Worm (Caenorhabditis elegans) whole organism, L4 larva: ENCODE results near the gene F42A6.2.

Source experiments
- D1046.2 ChIP-seq: fragments of 200-800 bp; sonication (Bioruptor generic); IDR thresholded peaks from 2 replicates; pipeline ENCODE4 v1.3.6; 2022; ENCODE audit warnings: missing genetic modification characterization, missing compliant biosample characterization
- T26A8.4 ChIP-seq: fragments of 200-800 bp; sonication (Bioruptor generic); IDR thresholded peaks from 2 replicates; pipeline ENCODE4 v1.3.6; 2022; ENCODE audit warnings: missing genetic modification characterization, missing compliant biosample characterization
- Y105C5A.15 ChIP-seq: fragments of 200-800 bp; sonication (Bioruptor generic); IDR thresholded peaks from 2 replicates; pipeline ENCODE4 v1.3.6; 2022; ENCODE audit warnings: missing genetic modification characterization, missing compliant biosample characterization
- ZK337.2 ChIP-seq: fragments of 200-800 bp; sonication (Bioruptor generic); IDR thresholded peaks from 2 replicates; pipeline ENCODE4 v1.3.6; 2022; ENCODE audit warnings: missing genetic modification reagents, missing genetic modification characterization, missing compliant biosample characterization
- aha-1 ChIP-seq: fragments of 150-350 bp; peaks from one replicate; lab custom pipeline; 2014; ENCODE audit warnings: missing biosample characterization, missing genetic modification characterization
- ama-1 ChIP-seq: fragments of 150-350 bp; optimal IDR thresholded peaks from 2 replicates; lab custom pipeline; 2014; ENCODE audit warnings: inconsistent platforms, mixed read lengths
- ceh-28 ChIP-seq: fragments of 150-350 bp; optimal IDR thresholded peaks from 2 replicates; lab custom pipeline; 2014; ENCODE audit warnings: missing biosample characterization, missing genetic modification reagents, missing genetic modification characterization
- ceh-32 ChIP-seq: sonication (generic microtip); optimal IDR thresholded peaks from 2 replicates; lab custom pipeline; 2016; ENCODE audit warnings: mild to moderate bottlenecking, missing genetic modification characterization, missing compliant biosample characterization; ENCODE audit not compliant: poor library complexity
- ceh-44 ChIP-seq: fragments of 200-800 bp; sonication (Bioruptor generic); IDR thresholded peaks from 2 replicates; pipeline ENCODE4 v1.3.6; 2022; ENCODE audit warnings: missing genetic modification reagents, missing genetic modification characterization, missing compliant biosample characterization
- ces-1 ChIP-seq: fragments of 150-350 bp; sonication (generic microtip); optimal IDR thresholded peaks from 4 replicates; lab custom pipeline; 2014; ENCODE audit warnings: missing biosample characterization, missing genetic modification reagents, missing genetic modification characterization
- daf-8 ChIP-seq: fragments of 200-800 bp; sonication (Bioruptor generic); IDR thresholded peaks from 2 replicates; pipeline ENCODE4 v1.3.6; 2022; ENCODE audit warnings: missing genetic modification characterization, missing compliant biosample characterization
- dpl-1 ChIP-seq: fragments of 150-350 bp; optimal IDR thresholded peaks from 2 replicates; lab custom pipeline; 2014; ENCODE audit warnings: missing biosample characterization, missing genetic modification reagents, missing genetic modification characterization
- hif-1 ChIP-seq, 2 experiments: sonication (generic microtip); optimal IDR thresholded peaks; 2 replicates each; lab custom pipeline; 2016 to 2017; ENCODE audit warnings: missing compliant biosample characterization in 2 of 2, missing genetic modification characterization in 2 of 2, missing genetic modification reagents in 2 of 2, missing genotype in 2 of 2, mild to moderate bottlenecking in 1 of 2
- lim-7 ChIP-seq: fragments of 200-800 bp; sonication (Bioruptor generic); IDR thresholded peaks from 2 replicates; pipeline ENCODE4 v1.3.6; 2022; ENCODE audit warnings: missing genetic modification characterization, missing compliant biosample characterization
- lin-1 ChIP-seq: fragments of 200-800 bp; sonication (Bioruptor generic); IDR thresholded peaks from 2 replicates; pipeline ENCODE4 v1.3.6; 2022; ENCODE audit warnings: missing genetic modification reagents, missing genetic modification characterization, missing compliant biosample characterization
- lin-29 ChIP-seq: fragments of 200-800 bp; sonication (Bioruptor generic); IDR thresholded peaks from 2 replicates; pipeline ENCODE4 v1.3.6; 2022; ENCODE audit warnings: missing genetic modification reagents, missing genetic modification characterization, missing compliant biosample characterization
- lin-38 ChIP-seq: fragments of 200-800 bp; sonication (Bioruptor generic); IDR thresholded peaks from 2 replicates; pipeline ENCODE4 v1.3.6; 2022; ENCODE audit warnings: missing genetic modification reagents, missing genetic modification characterization, missing compliant biosample characterization
- lsy-2 ChIP-seq, 2 experiments: fragments of 150-350 bp in 1 of 2; sonication (generic microtip) in 1 of 2; optimal IDR thresholded peaks; 2 replicates each; lab custom pipeline; 2014 to 2017; ENCODE audit warnings: missing biosample characterization in 2 of 2, missing genetic modification characterization in 2 of 2
- madf-5 ChIP-seq, 2 experiments: fragments of 200-800 bp; sonication (Bioruptor generic); IDR thresholded peaks; 2 replicates each; pipeline ENCODE4 v1.3.6; 2022; ENCODE audit warnings: missing compliant biosample characterization in 2 of 2, missing genetic modification characterization in 2 of 2
- madf-9 ChIP-seq: fragments of 200-800 bp; sonication (Bioruptor generic); conservative IDR thresholded peaks from 2 replicates; pipeline ENCODE4 v1.3.6; 2022; ENCODE audit warnings: missing genetic modification reagents, missing genetic modification characterization, missing compliant biosample characterization
- mdl-1 ChIP-seq, 2 experiments: fragments of 150-350 bp in 1 of 2; sonication (generic microtip) in 1 of 2; optimal IDR thresholded peaks; 2 replicates each; lab custom pipeline; 2014 to 2017; ENCODE audit warnings: missing biosample characterization in 2 of 2, missing genetic modification characterization in 2 of 2
- mep-1 ChIP-seq: fragments of 150-350 bp; sonication (generic microtip); optimal IDR thresholded peaks from 3 replicates; lab custom pipeline; 2014; ENCODE audit warnings: missing biosample characterization, missing genetic modification characterization
- mes-2 ChIP-seq: sonication (generic microtip); optimal IDR thresholded peaks from 2 replicates; lab custom pipeline; 2016; ENCODE audit warnings: missing genotype, mild to moderate bottlenecking, missing genetic modification characterization, missing compliant biosample characterization; ENCODE audit not compliant: poor library complexity, severe bottlenecking
- nhr-10 ChIP-seq: fragments of 150-350 bp; optimal IDR thresholded peaks from 2 replicates; lab custom pipeline; 2014; ENCODE audit warnings: missing biosample characterization, missing genetic modification characterization
- nhr-102 ChIP-seq: sonication (generic microtip); optimal IDR thresholded peaks from 2 replicates; lab custom pipeline; 2016; ENCODE audit warnings: mild to moderate bottlenecking, missing genetic modification characterization, moderate library complexity, missing compliant biosample characterization
- nhr-237 ChIP-seq: sonication (generic microtip); optimal IDR thresholded peaks from 2 replicates; lab custom pipeline; 2017; ENCODE audit warnings: missing biosample characterization, missing genetic modification characterization
- nhr-28 ChIP-seq: fragments of 150-350 bp; optimal IDR thresholded peaks from 2 replicates; lab custom pipeline; 2014; ENCODE audit warnings: missing biosample characterization, missing genetic modification characterization
- nhr-41 ChIP-seq: fragments of 200-800 bp; sonication (Bioruptor generic); IDR thresholded peaks from 2 replicates; pipeline ENCODE4 v1.3.6; 2022; ENCODE audit warnings: missing genetic modification reagents, missing genetic modification characterization, missing compliant biosample characterization
- pha-4 ChIP-seq, 2 experiments: fragments of 150-350 bp in 1 of 2; fragments of 200-800 bp in 1 of 2; sonication (Bioruptor generic) in 1 of 2; IDR thresholded peaks in 1 of 2; optimal IDR thresholded peaks in 1 of 2; 2 replicates each; pipeline versions ENCODE4 v1.3.6 to Lab custom; 2014 to 2022; ENCODE audit warnings: missing genetic modification characterization in 2 of 2, missing genetic modification reagents in 2 of 2, missing biosample characterization in 1 of 2, missing compliant biosample characterization in 1 of 2
- rbr-2 ChIP-seq: sonication (generic microtip); optimal IDR thresholded peaks from 2 replicates; lab custom pipeline; 2016; ENCODE audit warnings: missing genotype, missing genetic modification characterization, missing compliant biosample characterization
- sdz-12 ChIP-seq: fragments of 200-800 bp; sonication (Bioruptor generic); optimal IDR thresholded peaks from 2 replicates; lab custom pipeline; 2018; ENCODE audit warnings: mild to moderate bottlenecking, missing genetic modification characterization, missing compliant biosample characterization
- set-16 ChIP-seq: fragments of 200-800 bp; sonication (Bioruptor generic); IDR thresholded peaks from 2 replicates; pipeline ENCODE4 v1.3.6; 2022; ENCODE audit warnings: missing genetic modification reagents, missing genetic modification characterization, missing compliant biosample characterization
- snpc-1.2 ChIP-seq: fragments of 200-800 bp; sonication (Bioruptor generic); IDR thresholded peaks from 2 replicates; pipeline ENCODE4 v1.3.6; 2022; ENCODE audit warnings: missing genetic modification reagents, missing genetic modification characterization, missing compliant biosample characterization
- snpc-4 ChIP-seq: fragments of 150-350 bp; optimal IDR thresholded peaks from 2 replicates; lab custom pipeline; 2014; ENCODE audit warnings: missing biosample characterization, missing genetic modification characterization
- tag-97 ChIP-seq: fragments of 200-800 bp; sonication (Bioruptor generic); IDR thresholded peaks from 2 replicates; pipeline ENCODE4 v1.3.6; 2022; ENCODE audit warnings: missing genetic modification characterization, missing compliant biosample characterization
- unc-39 ChIP-seq: sonication (generic microtip); optimal IDR thresholded peaks from 2 replicates; lab custom pipeline; 2017; ENCODE audit warnings: missing biosample characterization, missing genetic modification characterization
- unc-62 ChIP-seq, 3 experiments: fragments of 150-350 bp in 1 of 3; sonication (generic microtip); optimal IDR thresholded peaks in 2 of 3; peaks in 1 of 3; 1 replicate in 1 of 3; 2 replicates in 2 of 3; lab custom pipeline; 2014 to 2017; ENCODE audit warnings: missing biosample characterization in 3 of 3, missing genetic modification characterization in 3 of 3, missing genetic modification reagents in 3 of 3, missing genotype in 1 of 3
- zag-1 ChIP-seq: fragments of 150-350 bp; optimal IDR thresholded peaks from 2 replicates; lab custom pipeline; 2014; ENCODE audit warnings: missing biosample characterization, missing genetic modification characterization
- zfp-2 ChIP-seq: sonication (generic microtip); optimal IDR thresholded peaks from 2 replicates; lab custom pipeline; 2016; ENCODE audit warnings: mild to moderate bottlenecking, missing genetic modification characterization, missing compliant biosample characterization
- ztf-11 ChIP-seq: fragments of 150-350 bp; optimal IDR thresholded peaks from 2 replicates; lab custom pipeline; 2014; ENCODE audit warnings: missing biosample characterization, missing genetic modification characterization

The F42A6.2 gene

ce11 chrIV:3338676-3339075 is 2.6 kb upstream of the F42A6.2 start, which contains the start of gene hrpa-1 (continued):
- peak in 1 of 2 experiments; percentile 64 for TF ChIP-seq mdl-1 (tag; optimal IDR thresholded peaks at IDR 0.05; lab: Kevin White, UChicago)
- no peak for TF ChIP-seq unc-62 (GFP tag; optimal IDR thresholded peaks at IDR 0.05 in 1 of 2; lab: Kevin White, UChicago)
- TF ChIP-seq unc-62 (tag; optimal IDR thresholded peaks at IDR 0.05; lab: Kevin White, UChicago), result no peak
- no peak for TF ChIP-seq lin-1 (GFP tag; lab: Robert Waterston, UW)
- TF ChIP-seq daf-8, result no peak
- peak; percentile 95 for TF ChIP-seq madf-9 (GFP tag; lab: Robert Waterston, UW)
- peak; percentile 39 for TF ChIP-seq snpc-4
- no peak for TF ChIP-seq nhr-41
- no peak for TF ChIP-seq tag-97 (GFP tag; lab: Robert Waterston, UW)
- peak; percentile 45 for TF ChIP-seq nhr-28
- TF ChIP-seq ama-1 (lab: Kevin White, UChicago), result peak; percentile 94
- peak in 1 of 2 experiments; percentile 64 for TF ChIP-seq hif-1 (tag; optimal IDR thresholded peaks at IDR 0.05; lab: Kevin White, UChicago)
- TF ChIP-seq ces-1 (GFP tag; lab: Kevin White, UChicago), result no peak
- peak; percentile 87 for TF ChIP-seq mep-1 (tag; lab: Kevin White, UChicago)
- TF ChIP-seq nhr-10 (tag; lab: Kevin White, UChicago), result no peak
- no peak for TF ChIP-seq unc-39
- no peak for TF ChIP-seq zfp-2 (tag; lab: Kevin White, UChicago)
- peak; percentile 88 for TF ChIP-seq mes-2
- TF ChIP-seq ZK337.2 (GFP tag; lab: Robert Waterston, UW), result no peak
- TF ChIP-seq ceh-44 (GFP tag; lab: Robert Waterston, UW), result no peak
- no peak for TF ChIP-seq lin-29 (GFP tag; lab: Robert Waterston, UW)
- peak; percentile 61 for TF ChIP-seq nhr-102 (tag; lab: Kevin White, UChicago)
- no peak for TF ChIP-seq ztf-11 (tag; lab: Kevin White, UChicago)
- TF ChIP-seq T26A8.4 (GFP tag; lab: Robert Waterston, UW), result peak; percentile 24
- TF ChIP-seq nhr-237, result no peak
- no peak for TF ChIP-seq D1046.2 (GFP tag; lab: Robert Waterston, UW)
- TF ChIP-seq ceh-32 (tag; lab: Kevin White, UChicago), result no peak
- TF ChIP-seq madf-5 (GFP tag; IDR thresholded peaks at IDR 0.05; lab: Robert Waterston, UW), result no peak

- peak; percentile 20; the same call in 1 of the 2 replicates for TF ChIP-seq set-16 (GFP tag; lab: Robert Waterston, UW)
- TF ChIP-seq aha-1 (tag; lab: Kevin White, UChicago), result peak; percentile 96
- no peak for TF ChIP-seq lim-7 (GFP tag; lab: Robert Waterston, UW)
- TF ChIP-seq dpl-1 (GFP tag; lab: Kevin White, UChicago), result no peak
- no peak for TF ChIP-seq ceh-32 (tag; lab: Kevin White, UChicago)
Measured at ce11 chrIV:3345484-3345883, 4.2 kb downstream of the F42A6.2 start.

- TF ChIP-seq set-16 (GFP tag; lab: Robert Waterston, UW) (peak; percentile 69), zag-1 (no peak)
Measured at ce11 chrIV:3348334-3348733, 7.1 kb downstream of the F42A6.2 start.

ce11 chrIV:3349977-3350580 is 8.8 kb downstream of the F42A6.2 start, which contains the start of gene elks-1:
Gene elks-1, minus strand, starts transcription at chrIV:3350027.
- TF ChIP-seq mes-2, result peak; percentile 49
- peak; percentile 14; the same call in 1 of the 2 replicates for TF ChIP-seq madf-9 (GFP tag; lab: Robert Waterston, UW)
- no peak for TF ChIP-seq rbr-2
- no peak for TF ChIP-seq snpc-1.2
- no peak for TF ChIP-seq sdz-12
- TF ChIP-seq lin-38 (GFP tag; lab: Robert Waterston, UW), result no peak
- TF ChIP-seq ceh-28 (tag; lab: Kevin White, UChicago), result no peak
- TF ChIP-seq Y105C5A.15 (GFP tag; lab: Robert Waterston, UW), result no peak
- TF ChIP-seq unc-62 (GFP tag; optimal IDR thresholded peaks at IDR 0.05 in 1 of 2; lab: Kevin White, UChicago), result no peak
- no peak for TF ChIP-seq unc-62 (tag; optimal IDR thresholded peaks at IDR 0.05; lab: Kevin White, UChicago)
- TF ChIP-seq nhr-102 (tag; lab: Kevin White, UChicago), result no peak
- TF ChIP-seq set-16 (GFP tag; lab: Robert Waterston, UW), result 0 out of 2 replicates have a peak, but pooled peaks have one; percentile 9
- no peak for TF ChIP-seq madf-5 (GFP tag; IDR thresholded peaks at IDR 0.05; lab: Robert Waterston, UW)
- TF ChIP-seq lsy-2 (tag; optimal IDR thresholded peaks at IDR 0.05; lab: Kevin White, UChicago), result no peak
- no peak for TF ChIP-seq pha-4 (GFP tag; IDR thresholded peaks at IDR 0.05; lab: Robert Waterston, UW)
- peak; percentile 2 for TF ChIP-seq pha-4 (tag; optimal IDR thresholded peaks at IDR 0.05; lab: Kevin White, UChicago)
- TF ChIP-seq, all 104 proteins: peak for 4
